Fruit fly (Drosophila melanogaster): ENCODE data around the gene pum.

Gene pum

dm6 chr3R:9057398-9058058 is 180.0 kb downstream of the pum start (continued):
- TF ChIP-seq cad (GFP tag; optimal IDR thresholded peaks at IDR 0.05) (no peak), CG12942 (GFP tag; optimal IDR thresholded peaks at IDR 0.05) (peak; percentile 93), Chrac-16 (GFP tag; optimal IDR thresholded peaks at IDR 0.05) (peak; percentile 89), ash1 (GFP tag; optimal IDR thresholded peaks at IDR 0.05) (peak; percentile 74), D19B (GFP tag; optimal IDR thresholded peaks at IDR 0.05) (peak; percentile 91), CG6654 (GFP tag; optimal IDR thresholded peaks at IDR 0.05) (peak; percentile 84), schlank (tag; optimal IDR thresholded peaks at IDR 0.05) (peak; percentile 86), bcd (GFP tag; optimal IDR thresholded peaks at IDR 0.05) (peak; percentile 97), exex (tag; optimal IDR thresholded peaks at IDR 0.05) (peak; percentile 99), YL-1 (GFP tag; optimal IDR thresholded peaks at IDR 0.05) (peak; percentile 95), Mrtf (GFP tag; IDR thresholded peaks at IDR 0.05) (no peak), CG10274 (GFP tag; optimal IDR thresholded peaks at IDR 0.05) (peak; percentile 87), CG2199 (GFP tag; IDR thresholded peaks at IDR 0.05) (no peak), CG12071 (GFP tag; optimal IDR thresholded peaks at IDR 0.05) (peak; percentile 88), CG4424 (GFP tag; optimal IDR thresholded peaks at IDR 0.05) (peak; percentile 95), psq (GFP tag; optimal IDR thresholded peaks at IDR 0.05) (peak; percentile 87), CG17829 (tag; optimal IDR thresholded peaks at IDR 0.05) (peak; percentile 99), kah (GFP tag; optimal IDR thresholded peaks at IDR 0.05) (peak; percentile 92), CG3847 (GFP tag; IDR thresholded peaks at IDR 0.05) (no peak), CG10321 (GFP tag; IDR thresholded peaks at IDR 0.05) (no peak), CG16863 (GFP tag; optimal IDR thresholded peaks at IDR 0.05) (peak; percentile 44), en (GFP tag; optimal IDR thresholded peaks at IDR 0.05) (no peak), CG6791 (GFP tag; IDR thresholded peaks at IDR 0.05; ENCODE audit: partially characterized antibody) (no peak), Side (GFP tag; optimal IDR thresholded peaks at IDR 0.05) (peak; percentile 66), CG7357 (GFP tag; IDR thresholded peaks at IDR 0.05) (peak; percentile 84), Ssrp (tag; optimal IDR thresholded peaks at IDR 0.05) (peak; percentile 98), CG6683 (GFP tag; optimal IDR thresholded peaks at IDR 0.05) (peak; percentile 98), MESR4 (GFP tag; optimal IDR thresholded peaks at IDR 0.05) (peak; percentile 35), CG17912 (GFP tag; optimal IDR thresholded peaks at IDR 0.05) (peak; percentile 88), ac (GFP tag; optimal IDR thresholded peaks at IDR 0.05) (peak; percentile 75), jumu (GFP tag; optimal IDR thresholded peaks at IDR 0.05) (peak; percentile 26), gem (tag; optimal IDR thresholded peaks at IDR 0.05) (peak; percentile 100), CG8388 (GFP tag; optimal IDR thresholded peaks at IDR 0.05) (peak; percentile 98), Dfd (GFP tag; optimal IDR thresholded peaks at IDR 0.05) (no peak), CG17359 (tag; optimal IDR thresholded peaks at IDR 0.05) (peak; percentile 97), fu2 (GFP tag; optimal IDR thresholded peaks at IDR 0.05) (peak; percentile 4), CG34224 (GFP tag; IDR thresholded peaks at IDR 0.05; ENCODE audit: partially characterized antibody) (no peak), HLH3B (GFP tag; IDR thresholded peaks at IDR 0.05) (no peak), Trl (optimal IDR thresholded peaks at IDR 0.05) (peak; percentile 97 to 98), Trl (GFP tag; optimal IDR thresholded peaks at IDR 0.05) (peak; percentile 47), zen (tag; optimal IDR thresholded peaks at IDR 0.05) (peak; percentile 97), CG12104 (GFP tag; optimal IDR thresholded peaks at IDR 0.05) (peak; percentile 99), CG9817 (tag; optimal IDR thresholded peaks at IDR 0.05) (peak; percentile 97), slou (GFP tag; optimal IDR thresholded peaks at IDR 0.05) (peak; percentile 75), lilli (GFP tag; optimal IDR thresholded peaks at IDR 0.05) (peak; percentile 91), Bdp1 (GFP tag; optimal IDR thresholded peaks at IDR 0.05) (peak; percentile 61), CG15696 (tag; optimal IDR thresholded peaks at IDR 0.05) (peak; percentile 96), prd (optimal IDR thresholded peaks at IDR 0.05) (no peak), prd (GFP tag; IDR thresholded peaks at IDR 0.05) (no peak), CG2678 (tag; optimal IDR thresholded peaks at IDR 0.05) (peak; percentile 99), CG10366 (GFP tag; IDR thresholded peaks at IDR 0.05) (no peak)
